Worm (Caenorhabditis elegans) whole organism, L4 larva: Measurements from ENCODE around the gene idpp-6.

ENCODE experiments used
- F10B5.3 ChIP-seq: sonication (generic microtip); optimal IDR thresholded peaks from 2 replicates; lab custom pipeline; 2016; ENCODE audit warnings: mild to moderate bottlenecking, missing genetic modification characterization, missing compliant biosample characterization
- F37D6.2 ChIP-seq: sonication (generic microtip); optimal IDR thresholded peaks from 2 replicates; lab custom pipeline; 2016; ENCODE audit warnings: mild to moderate bottlenecking, missing genetic modification characterization, missing compliant biosample characterization
- F49E8.2 ChIP-seq: sonication (generic microtip); optimal IDR thresholded peaks from 2 replicates; lab custom pipeline; 2016; ENCODE audit warnings: missing compliant biosample characterization, mild to moderate bottlenecking, missing genetic modification characterization, borderline replicate concordance
- T20F7.1 ChIP-seq: fragments of 200-800 bp; sonication (Bioruptor generic); optimal IDR thresholded peaks from 2 replicates; lab custom pipeline; 2018; ENCODE audit warnings: mild to moderate bottlenecking, missing genetic modification characterization, missing compliant biosample characterization
- Y48G9A.11 ChIP-seq: fragments of 200-800 bp; sonication (Bioruptor generic); IDR thresholded peaks from 2 replicates; pipeline ENCODE4 v1.3.6; 2022; ENCODE audit warnings: missing genetic modification reagents, missing genetic modification characterization, missing compliant biosample characterization
- Y5F2A.4 ChIP-seq: fragments of 200-800 bp; sonication (Bioruptor generic); optimal IDR thresholded peaks from 2 replicates; lab custom pipeline; 2018; ENCODE audit warnings: mild to moderate bottlenecking, missing genetic modification characterization, missing compliant biosample characterization
- ZK337.2 ChIP-seq: fragments of 200-800 bp; sonication (Bioruptor generic); IDR thresholded peaks from 2 replicates; pipeline ENCODE4 v1.3.6; 2022; ENCODE audit warnings: missing genetic modification reagents, missing genetic modification characterization, missing compliant biosample characterization
- aha-1 ChIP-seq: fragments of 150-350 bp; peaks from one replicate; lab custom pipeline; 2014; ENCODE audit warnings: missing biosample characterization, missing genetic modification characterization
- aly-2 ChIP-seq: sonication (generic microtip); optimal IDR thresholded peaks from 2 replicates; lab custom pipeline; 2018; ENCODE audit warnings: missing biosample characterization, missing genetic modification characterization
- ama-1 ChIP-seq: fragments of 150-350 bp; optimal IDR thresholded peaks from 2 replicates; lab custom pipeline; 2014; ENCODE audit warnings: inconsistent platforms, mixed read lengths
- ceh-20 ChIP-seq: fragments of 200-800 bp; sonication (Bioruptor generic); IDR thresholded peaks from 2 replicates; pipeline ENCODE4 v1.3.6; 2022; ENCODE audit warnings: missing genetic modification reagents, missing genetic modification characterization, missing compliant biosample characterization
- ces-1 ChIP-seq: fragments of 150-350 bp; sonication (generic microtip); optimal IDR thresholded peaks from 4 replicates; lab custom pipeline; 2014; ENCODE audit warnings: missing biosample characterization, missing genetic modification reagents, missing genetic modification characterization
- cey-2 ChIP-seq: sonication (generic microtip); optimal IDR thresholded peaks from 3 replicates; lab custom pipeline; 2017; ENCODE audit warnings: missing genetic modification characterization, mild to moderate bottlenecking, missing compliant biosample characterization, antibody characterized with exemption, borderline replicate concordance; ENCODE audit not compliant: insufficient read depth
- daf-19 ChIP-seq: fragments of 200-800 bp; sonication (Bioruptor generic); conservative IDR thresholded peaks from 2 replicates; pipeline ENCODE4 v1.3.6; 2022; ENCODE audit warnings: missing genetic modification characterization, missing compliant biosample characterization
- daf-8 ChIP-seq: fragments of 200-800 bp; sonication (Bioruptor generic); IDR thresholded peaks from 2 replicates; pipeline ENCODE4 v1.3.6; 2022; ENCODE audit warnings: missing genetic modification characterization, missing compliant biosample characterization
- egl-27 ChIP-seq: sonication (generic microtip); optimal IDR thresholded peaks from 3 replicates; lab custom pipeline; 2017; ENCODE audit warnings: missing biosample characterization, missing genetic modification reagents, missing genetic modification characterization
- egl-43 ChIP-seq: fragments of 200-800 bp; sonication (Bioruptor generic); IDR thresholded peaks from 2 replicates; pipeline ENCODE4 v1.3.6; 2022; ENCODE audit warnings: missing genetic modification reagents, missing genetic modification characterization, missing compliant biosample characterization
- fkh-10 ChIP-seq: fragments of 150-350 bp; optimal IDR thresholded peaks from 2 replicates; lab custom pipeline; 2014; ENCODE audit warnings: missing biosample characterization, missing genetic modification reagents, missing genetic modification characterization
- gei-8 ChIP-seq: fragments of 200-800 bp; sonication (Bioruptor generic); optimal IDR thresholded peaks from 2 replicates; lab custom pipeline; 2018; ENCODE audit warnings: mild to moderate bottlenecking, missing genetic modification characterization, missing compliant biosample characterization
- hif-1 ChIP-seq, 2 experiments: sonication (generic microtip); optimal IDR thresholded peaks; 2 replicates each; lab custom pipeline; 2016 to 2017; ENCODE audit warnings: missing compliant biosample characterization in 2 of 2, missing genetic modification characterization in 2 of 2, missing genetic modification reagents in 2 of 2, missing genotype in 2 of 2, mild to moderate bottlenecking in 1 of 2
- hlh-11 ChIP-seq: fragments of 200-800 bp; sonication (Bioruptor generic); optimal IDR thresholded peaks from 2 replicates; lab custom pipeline; 2018; ENCODE audit warnings: mild to moderate bottlenecking, missing genetic modification characterization, missing compliant biosample characterization
- jun-1 ChIP-seq: fragments of 150-350 bp; optimal IDR thresholded peaks from 2 replicates; lab custom pipeline; 2014; ENCODE audit warnings: missing biosample characterization, missing genetic modification reagents, missing genetic modification characterization
- lin-38 ChIP-seq: fragments of 200-800 bp; sonication (Bioruptor generic); IDR thresholded peaks from 2 replicates; pipeline ENCODE4 v1.3.6; 2022; ENCODE audit warnings: missing genetic modification reagents, missing genetic modification characterization, missing compliant biosample characterization
- lin-39 ChIP-seq: fragments of 150-350 bp; optimal IDR thresholded peaks from 2 replicates; lab custom pipeline; 2014; ENCODE audit warnings: missing biosample characterization, missing genetic modification reagents, missing genetic modification characterization
- lir-3 ChIP-seq: sonication (generic microtip); optimal IDR thresholded peaks from 2 replicates; lab custom pipeline; 2016; ENCODE audit warnings: mild to moderate bottlenecking, missing genetic modification characterization, missing compliant biosample characterization
- lsy-2 ChIP-seq, 2 experiments: fragments of 150-350 bp in 1 of 2; sonication (generic microtip) in 1 of 2; optimal IDR thresholded peaks; 2 replicates each; lab custom pipeline; 2014 to 2017; ENCODE audit warnings: missing biosample characterization in 2 of 2, missing genetic modification characterization in 2 of 2
- madf-5 ChIP-seq, 2 experiments: fragments of 200-800 bp; sonication (Bioruptor generic); IDR thresholded peaks; 2 replicates each; pipeline ENCODE4 v1.3.6; 2022; ENCODE audit warnings: missing compliant biosample characterization in 2 of 2, missing genetic modification characterization in 2 of 2
- madf-9 ChIP-seq: fragments of 200-800 bp; sonication (Bioruptor generic); conservative IDR thresholded peaks from 2 replicates; pipeline ENCODE4 v1.3.6; 2022; ENCODE audit warnings: missing genetic modification reagents, missing genetic modification characterization, missing compliant biosample characterization
- mep-1 ChIP-seq: fragments of 150-350 bp; sonication (generic microtip); optimal IDR thresholded peaks from 3 replicates; lab custom pipeline; 2014; ENCODE audit warnings: missing biosample characterization, missing genetic modification characterization
- mes-2 ChIP-seq: sonication (generic microtip); optimal IDR thresholded peaks from 2 replicates; lab custom pipeline; 2016; ENCODE audit warnings: missing genotype, mild to moderate bottlenecking, missing genetic modification characterization, missing compliant biosample characterization; ENCODE audit not compliant: poor library complexity, severe bottlenecking
- mxl-2 ChIP-seq: fragments of 200-800 bp; sonication (Bioruptor generic); conservative IDR thresholded peaks from 2 replicates; pipeline ENCODE4 v1.3.6; 2022; ENCODE audit warnings: missing genetic modification reagents, missing genetic modification characterization, missing compliant biosample characterization
- nhr-10 ChIP-seq: fragments of 150-350 bp; optimal IDR thresholded peaks from 2 replicates; lab custom pipeline; 2014; ENCODE audit warnings: missing biosample characterization, missing genetic modification characterization
- nhr-111 ChIP-seq: fragments of 200-800 bp; sonication (Bioruptor generic); optimal IDR thresholded peaks from 2 replicates; lab custom pipeline; 2018; ENCODE audit warnings: mild to moderate bottlenecking, missing genetic modification characterization, missing compliant biosample characterization
- nhr-25 ChIP-seq: sonication (generic microtip); optimal IDR thresholded peaks from 2 replicates; lab custom pipeline; 2017; ENCODE audit warnings: missing genetic modification characterization, mild to moderate bottlenecking, missing compliant biosample characterization, antibody characterized with exemption, moderate library complexity, borderline replicate concordance; ENCODE audit not compliant: insufficient read depth
- nhr-6 ChIP-seq: fragments of 150-350 bp; optimal IDR thresholded peaks from 2 replicates; lab custom pipeline; 2014; ENCODE audit warnings: missing biosample characterization, missing genetic modification characterization
- nhr-77 ChIP-seq: fragments of 150-350 bp; optimal IDR thresholded peaks from 2 replicates; lab custom pipeline; 2014; ENCODE audit warnings: missing biosample characterization, missing genetic modification characterization
- pqm-1 ChIP-seq: sonication (generic microtip); optimal IDR thresholded peaks from 2 replicates; lab custom pipeline; 2017; ENCODE audit warnings: missing biosample characterization, missing genetic modification characterization
- sdz-12 ChIP-seq: fragments of 200-800 bp; sonication (Bioruptor generic); optimal IDR thresholded peaks from 2 replicates; lab custom pipeline; 2018; ENCODE audit warnings: mild to moderate bottlenecking, missing genetic modification characterization, missing compliant biosample characterization
- set-16 ChIP-seq: fragments of 200-800 bp; sonication (Bioruptor generic); IDR thresholded peaks from 2 replicates; pipeline ENCODE4 v1.3.6; 2022; ENCODE audit warnings: missing genetic modification reagents, missing genetic modification characterization, missing compliant biosample characterization
- skn-1 ChIP-seq: fragments of 150-350 bp; optimal IDR thresholded peaks from 2 replicates; lab custom pipeline; 2014; ENCODE audit warnings: missing biosample characterization, missing genetic modification characterization
- snpc-4 ChIP-seq: fragments of 150-350 bp; optimal IDR thresholded peaks from 2 replicates; lab custom pipeline; 2014; ENCODE audit warnings: missing biosample characterization, missing genetic modification characterization
- spr-1 ChIP-seq: sonication (generic microtip); optimal IDR thresholded peaks from 2 replicates; lab custom pipeline; 2016; ENCODE audit warnings: mild to moderate bottlenecking, missing genetic modification characterization, missing compliant biosample characterization
- spr-3 ChIP-seq: fragments of 200-800 bp; sonication (Bioruptor generic); optimal IDR thresholded peaks from 2 replicates; lab custom pipeline; 2018; ENCODE audit warnings: mild to moderate bottlenecking, missing genetic modification characterization, missing compliant biosample characterization
- unc-39 ChIP-seq: sonication (generic microtip); optimal IDR thresholded peaks from 2 replicates; lab custom pipeline; 2017; ENCODE audit warnings: missing biosample characterization, missing genetic modification characterization
- unc-62 ChIP-seq, 3 experiments: fragments of 150-350 bp in 1 of 3; sonication (generic microtip); optimal IDR thresholded peaks in 2 of 3; peaks in 1 of 3; 1 replicate in 1 of 3; 2 replicates in 2 of 3; lab custom pipeline; 2014 to 2017; ENCODE audit warnings: missing biosample characterization in 3 of 3, missing genetic modification characterization in 3 of 3, missing genetic modification reagents in 3 of 3, missing genotype in 1 of 3
- vab-7 ChIP-seq: fragments of 200-800 bp; sonication (Bioruptor generic); IDR thresholded peaks from 2 replicates; pipeline ENCODE4 v1.3.6; 2022; ENCODE audit warnings: missing genetic modification reagents, missing genetic modification characterization, missing compliant biosample characterization
- zag-1 ChIP-seq: fragments of 150-350 bp; optimal IDR thresholded peaks from 2 replicates; lab custom pipeline; 2014; ENCODE audit warnings: missing biosample characterization, missing genetic modification characterization
- zip-11 ChIP-seq: fragments of 200-800 bp; sonication (Bioruptor generic); IDR thresholded peaks from 2 replicates; pipeline ENCODE4 v1.3.6; 2022; ENCODE audit warnings: missing genetic modification characterization, missing compliant biosample characterization
- zip-2 ChIP-seq: fragments of 150-350 bp; optimal IDR thresholded peaks from 2 replicates; lab custom pipeline; 2014; ENCODE audit warnings: missing biosample characterization, missing genetic modification characterization
- ztf-11 ChIP-seq: fragments of 150-350 bp; optimal IDR thresholded peaks from 2 replicates; lab custom pipeline; 2014; ENCODE audit warnings: missing biosample characterization, missing genetic modification characterization

Gene idpp-6

ce11 chrX:6743853-6744346, 39.1 kb upstream of the idpp-6 start (continued):
- peak; percentile 64 to 81 for TF ChIP-seq hif-1 (tag; optimal IDR thresholded peaks at IDR 0.05; lab: Kevin White, UChicago)
- TF ChIP-seq ceh-20 = peak; percentile 64
- TF ChIP-seq snpc-4 = no peak
- peak; percentile 57 for TF ChIP-seq F10B5.3 (tag; lab: Kevin White, UChicago)
- TF ChIP-seq spr-1 (tag; lab: Kevin White, UChicago) = peak; percentile 86
- TF ChIP-seq nhr-10 (tag; lab: Kevin White, UChicago) = peak; percentile 83
- peak; percentile 39 for TF ChIP-seq mes-2 (tag; lab: Kevin White, UChicago)
- no peak for TF ChIP-seq daf-8 (GFP tag; lab: Robert Waterston, UW)
- no peak for TF ChIP-seq ztf-11
- peak; percentile 60 for TF ChIP-seq pqm-1 (tag; lab: Kevin White, UChicago)
- peak; percentile 90 for TF ChIP-seq nhr-77 (tag; lab: Kevin White, UChicago)
- TF ChIP-seq skn-1 (tag; lab: Kevin White, UChicago) = no peak
- peak in 1 of 2 experiments; percentile 99 for TF ChIP-seq unc-62 (GFP tag; optimal IDR thresholded peaks at IDR 0.05 in 1 of 2; lab: Kevin White, UChicago)
- no peak for TF ChIP-seq unc-62 (tag; optimal IDR thresholded peaks at IDR 0.05; lab: Kevin White, UChicago)
- no peak for TF ChIP-seq unc-39 (tag; lab: Kevin White, UChicago)
- no peak for TF ChIP-seq Y5F2A.4 (GFP tag; lab: Kevin White, UChicago)
- peak; percentile 97 for TF ChIP-seq gei-8 (GFP tag; lab: Kevin White, UChicago)
- TF ChIP-seq madf-5 (GFP tag; IDR thresholded peaks at IDR 0.05; lab: Robert Waterston, UW) = 0 out of 4 replicates have a peak, but pooled peaks have one; percentile 1 to 53
- TF ChIP-seq madf-9 (GFP tag; lab: Robert Waterston, UW) = peak; percentile 69
- TF ChIP-seq cey-2 (tag; lab: Kevin White, UChicago) = peak; percentile 93
- TF ChIP-seq nhr-25 (tag; lab: Kevin White, UChicago) = peak; percentile 94
- no peak for TF ChIP-seq nhr-111
- peak; percentile 68 for TF ChIP-seq jun-1 (tag; lab: Kevin White, UChicago)
- TF ChIP-seq vab-7 (GFP tag; lab: Robert Waterston, UW) = no peak
- TF ChIP-seq spr-3 (GFP tag; lab: Kevin White, UChicago) = no peak
- TF ChIP-seq fkh-10 (GFP tag; lab: Kevin White, UChicago) = no peak
- no peak for TF ChIP-seq aly-2 (tag; lab: Kevin White, UChicago)
- TF ChIP-seq zag-1 (tag; lab: Kevin White, UChicago) = no peak
- TF ChIP-seq ZK337.2 (GFP tag; lab: Robert Waterston, UW) = no peak
- peak; percentile 70 for TF ChIP-seq nhr-6 (tag; lab: Kevin White, UChicago)
- peak; percentile 99 for TF ChIP-seq aha-1
- TF ChIP-seq egl-43 (GFP tag; lab: Robert Waterston, UW) = no peak
- peak; percentile 80 for TF ChIP-seq zip-2 (tag; lab: Kevin White, UChicago)
- peak; percentile 45; the same call in 1 of the 2 replicates for TF ChIP-seq zip-11 (GFP tag; lab: Robert Waterston, UW)
- TF ChIP-seq ama-1 (lab: Kevin White, UChicago) = peak; percentile 96
- TF ChIP-seq ces-1 (GFP tag; lab: Kevin White, UChicago) = no peak
- TF ChIP-seq Y48G9A.11 (GFP tag; lab: Robert Waterston, UW) = no peak
- TF ChIP-seq F37D6.2 (tag; lab: Kevin White, UChicago) = no peak
- TF ChIP-seq lir-3 (tag; lab: Kevin White, UChicago) = peak; percentile 39
- peak; percentile 44; the same call in 1 of the 2 replicates for TF ChIP-seq set-16 (GFP tag; lab: Robert Waterston, UW)
- TF ChIP-seq lsy-2 (tag; optimal IDR thresholded peaks at IDR 0.05; lab: Kevin White, UChicago) = peak; percentile 61 to 88
- TF ChIP-seq mep-1 (tag; lab: Kevin White, UChicago) = peak; percentile 97
- peak; percentile 100 for TF ChIP-seq hlh-11 (tag; lab: Kevin White, UChicago)
- TF ChIP-seq F49E8.2 = no peak
- peak; percentile 40 for TF ChIP-seq sdz-12
- no peak for TF ChIP-seq lin-39 (tag; lab: Kevin White, UChicago)
- no peak for TF ChIP-seq egl-27 (tag; lab: Kevin White, UChicago)
- TF ChIP-seq T20F7.1 (GFP tag; lab: Kevin White, UChicago) = peak; percentile 83
- peak; percentile 98 for TF ChIP-seq mxl-2 (GFP tag; lab: Robert Waterston, UW)
- peak; percentile 61; the same call in 1 of the 2 replicates for TF ChIP-seq daf-19 (GFP tag; lab: Robert Waterston, UW)
- TF ChIP-seq lin-38 (GFP tag; lab: Robert Waterston, UW) = peak; percentile 63
